Worm (Caenorhabditis elegans): ENCODE data around the gene pptr-2.

Gene pptr-2

ce11 chrV:11075209-11076027 is 40.7 kb upstream of the pptr-2 start:
- no peak for TF ChIP-seq ref-1 (GFP tag; conservative IDR thresholded peaks at IDR 0.05)
- TF ChIP-seq flt-1 (GFP tag; IDR thresholded peaks at IDR 0.05), result peak; percentile 48; the same call in 1 of the 2 replicates

ce11 chrV:11074448-11074847 is 39.7 kb upstream of the pptr-2 start, which contains the start of gene act-3:
TSS of gene act-3 (minus strand) at chrV:11074498.
- TF ChIP-seq tab-1 (GFP tag; IDR thresholded peaks at IDR 0.05) (no peak), ztf-29 (GFP tag; IDR thresholded peaks at IDR 0.05) (no peak), cog-1 (tag; optimal IDR thresholded peaks at IDR 0.05) (peak; percentile 35), ref-1 (GFP tag; conservative IDR thresholded peaks at IDR 0.05) (no peak), T22C8.4 (GFP tag; IDR thresholded peaks at IDR 0.05) (no peak), flt-1 (GFP tag; IDR thresholded peaks at IDR 0.05) (no peak), med-1 (GFP tag; optimal IDR thresholded peaks at IDR 0.05; ENCODE audit: insufficient read depth) (no peak), klf-2 (GFP tag; conservative IDR thresholded peaks at IDR 0.05) (no peak)

- TF ChIP-seq med-1 (GFP tag; optimal IDR thresholded peaks at IDR 0.05; ENCODE audit: insufficient read depth) (no peak), ztf-23 (GFP tag; IDR thresholded peaks at IDR 0.05) (no peak), ztf-29 (GFP tag; IDR thresholded peaks at IDR 0.05) (no peak), T22C8.4 (GFP tag; IDR thresholded peaks at IDR 0.05) (no peak), flt-1 (GFP tag; IDR thresholded peaks at IDR 0.05) (no peak), cog-1 (tag; optimal IDR thresholded peaks at IDR 0.05) (no peak), ref-1 (GFP tag; conservative IDR thresholded peaks at IDR 0.05) (no peak)
These were observed 38.6 kb upstream of the pptr-2 start for ce11 chrV:11073354-11073753.

- no peak for TF ChIP-seq ref-1 (GFP tag; conservative IDR thresholded peaks at IDR 0.05)
- no peak for TF ChIP-seq cog-1 (tag; optimal IDR thresholded peaks at IDR 0.05)
- TF ChIP-seq tab-1 (GFP tag; IDR thresholded peaks at IDR 0.05), result no peak
- TF ChIP-seq flt-1 (GFP tag; IDR thresholded peaks at IDR 0.05), result no peak
- no peak for TF ChIP-seq klf-2 (GFP tag; conservative IDR thresholded peaks at IDR 0.05)
- TF ChIP-seq ztf-29 (GFP tag; IDR thresholded peaks at IDR 0.05), result no peak
- TF ChIP-seq ztf-23 (GFP tag; IDR thresholded peaks at IDR 0.05), result no peak
- TF ChIP-seq T22C8.4 (GFP tag; IDR thresholded peaks at IDR 0.05), result no peak
- TF ChIP-seq med-1 (GFP tag; optimal IDR thresholded peaks at IDR 0.05; ENCODE audit: insufficient read depth), result no peak
These were observed 36.7 kb upstream of the pptr-2 start for ce11 chrV:11071453-11071852.

ce11 chrV:11070388-11070787 is 35.7 kb upstream of the pptr-2 start:
- TF ChIP-seq T22C8.4 (GFP tag; IDR thresholded peaks at IDR 0.05) (no peak), ztf-29 (GFP tag; IDR thresholded peaks at IDR 0.05) (no peak), ref-1 (GFP tag; conservative IDR thresholded peaks at IDR 0.05) (no peak), cog-1 (tag; optimal IDR thresholded peaks at IDR 0.05) (no peak), flt-1 (GFP tag; IDR thresholded peaks at IDR 0.05) (no peak), klf-2 (GFP tag; conservative IDR thresholded peaks at IDR 0.05) (no peak), tab-1 (GFP tag; IDR thresholded peaks at IDR 0.05) (no peak), ztf-23 (GFP tag; IDR thresholded peaks at IDR 0.05) (no peak), med-1 (GFP tag; optimal IDR thresholded peaks at IDR 0.05; ENCODE audit: insufficient read depth) (no peak)

- no peak for TF ChIP-seq flt-1 (GFP tag; IDR thresholded peaks at IDR 0.05)
- TF ChIP-seq ztf-23 (GFP tag; IDR thresholded peaks at IDR 0.05), result no peak
- no peak for TF ChIP-seq tab-1 (GFP tag; IDR thresholded peaks at IDR 0.05)
- TF ChIP-seq cog-1 (tag; optimal IDR thresholded peaks at IDR 0.05), result no peak
- TF ChIP-seq med-1 (GFP tag; optimal IDR thresholded peaks at IDR 0.05; ENCODE audit: insufficient read depth), result no peak
- no peak for TF ChIP-seq ref-1 (GFP tag; conservative IDR thresholded peaks at IDR 0.05)
- no peak for TF ChIP-seq klf-2 (GFP tag; conservative IDR thresholded peaks at IDR 0.05)
- no peak for TF ChIP-seq ztf-29 (GFP tag; IDR thresholded peaks at IDR 0.05)
These were observed 34.5 kb upstream of the pptr-2 start, which contains the start of gene T04C12.8 for ce11 chrV:11069277-11069676. TSS of gene T04C12.8 (minus strand) at chrV:11069358.

ce11 chrV:11065513-11065912 is 30.8 kb upstream of the pptr-2 start, which contains the start of gene nlp-80:
TSS of gene nlp-80 (minus strand) at chrV:11065613.
- no peak for TF ChIP-seq klf-2 (GFP tag; conservative IDR thresholded peaks at IDR 0.05)
- TF ChIP-seq flt-1 (GFP tag; IDR thresholded peaks at IDR 0.05), result no peak
- no peak for TF ChIP-seq ztf-23 (GFP tag; IDR thresholded peaks at IDR 0.05)
- TF ChIP-seq tab-1 (GFP tag; IDR thresholded peaks at IDR 0.05), result no peak
- no peak for TF ChIP-seq T22C8.4 (GFP tag; IDR thresholded peaks at IDR 0.05)
- TF ChIP-seq cog-1 (tag; optimal IDR thresholded peaks at IDR 0.05), result no peak

ce11 chrV:11063115-11063514 is 28.4 kb upstream of the pptr-2 start, which contains the start of gene T04C12.9:
TSS of gene T04C12.9 (minus strand) at chrV:11063215.
- no peak for TF ChIP-seq klf-2 (GFP tag; conservative IDR thresholded peaks at IDR 0.05)
- TF ChIP-seq ztf-23 (GFP tag; IDR thresholded peaks at IDR 0.05), result no peak
- no peak for TF ChIP-seq cog-1 (tag; optimal IDR thresholded peaks at IDR 0.05)
- no peak for TF ChIP-seq ref-1 (GFP tag; conservative IDR thresholded peaks at IDR 0.05)
- TF ChIP-seq tab-1 (GFP tag; IDR thresholded peaks at IDR 0.05), result no peak
- no peak for TF ChIP-seq ztf-29 (GFP tag; IDR thresholded peaks at IDR 0.05)

- TF ChIP-seq klf-2 (GFP tag; conservative IDR thresholded peaks at IDR 0.05) (no peak), flt-1 (GFP tag; IDR thresholded peaks at IDR 0.05) (no peak), ztf-29 (GFP tag; IDR thresholded peaks at IDR 0.05) (no peak), med-1 (GFP tag; optimal IDR thresholded peaks at IDR 0.05; ENCODE audit: insufficient read depth) (no peak), ztf-23 (GFP tag; IDR thresholded peaks at IDR 0.05) (no peak), ref-1 (GFP tag; conservative IDR thresholded peaks at IDR 0.05) (no peak), tab-1 (GFP tag; IDR thresholded peaks at IDR 0.05) (no peak), T22C8.4 (GFP tag; IDR thresholded peaks at IDR 0.05) (no peak), cog-1 (tag; optimal IDR thresholded peaks at IDR 0.05) (no peak)
These were observed 27.2 kb upstream of the pptr-2 start for ce11 chrV:11061887-11062286.

Measured in whole organism, midembryonic.